Worm (Caenorhabditis elegans): ENCODE data around the gene oac-3.

- TF ChIP-seq W03F9.2 (tag; optimal IDR thresholded peaks at IDR 0.05) (no peak), him-1 (tag; optimal IDR thresholded peaks at IDR 0.05) (no peak), dao-5 (tag; optimal IDR thresholded peaks at IDR 0.05) (no peak)
These were observed 3.2 kb downstream of the oac-3 start, which contains the start of gene C06B3.1 for ce11 chrV:13902495-13902894.
